Fruit fly (Drosophila melanogaster) Kc167 (cell line): Measurements from ENCODE around the gene Ace.

Experiments used
- Myc ChIP-seq: fragments of >200 bp; optimal IDR thresholded peaks from 2 replicates; lab custom pipeline; 2017; ENCODE audit warnings: missing external identifiers
- Sin3A ChIP-seq: fragments of >200 bp; optimal IDR thresholded peaks from 2 replicates; lab custom pipeline; 2018; ENCODE audit warnings: missing external identifiers
- h ChIP-seq: fragments of >200 bp; optimal IDR thresholded peaks from 3 replicates; lab custom pipeline; 2018; ENCODE audit warnings: missing external identifiers
- insv ChIP-seq: fragments of >200 bp; optimal IDR thresholded peaks from 3 replicates; lab custom pipeline; 2018; ENCODE audit warnings: missing external identifiers
- psq ChIP-seq: fragments of >200 bp; optimal IDR thresholded peaks from 2 replicates; lab custom pipeline; 2017; ENCODE audit warnings: missing external identifiers
- ttk ChIP-seq: sonication (Bioruptor generic); optimal IDR thresholded peaks from 2 replicates; lab custom pipeline; 2017; ENCODE audit warnings: missing external identifiers

Gene Ace

DNA sequence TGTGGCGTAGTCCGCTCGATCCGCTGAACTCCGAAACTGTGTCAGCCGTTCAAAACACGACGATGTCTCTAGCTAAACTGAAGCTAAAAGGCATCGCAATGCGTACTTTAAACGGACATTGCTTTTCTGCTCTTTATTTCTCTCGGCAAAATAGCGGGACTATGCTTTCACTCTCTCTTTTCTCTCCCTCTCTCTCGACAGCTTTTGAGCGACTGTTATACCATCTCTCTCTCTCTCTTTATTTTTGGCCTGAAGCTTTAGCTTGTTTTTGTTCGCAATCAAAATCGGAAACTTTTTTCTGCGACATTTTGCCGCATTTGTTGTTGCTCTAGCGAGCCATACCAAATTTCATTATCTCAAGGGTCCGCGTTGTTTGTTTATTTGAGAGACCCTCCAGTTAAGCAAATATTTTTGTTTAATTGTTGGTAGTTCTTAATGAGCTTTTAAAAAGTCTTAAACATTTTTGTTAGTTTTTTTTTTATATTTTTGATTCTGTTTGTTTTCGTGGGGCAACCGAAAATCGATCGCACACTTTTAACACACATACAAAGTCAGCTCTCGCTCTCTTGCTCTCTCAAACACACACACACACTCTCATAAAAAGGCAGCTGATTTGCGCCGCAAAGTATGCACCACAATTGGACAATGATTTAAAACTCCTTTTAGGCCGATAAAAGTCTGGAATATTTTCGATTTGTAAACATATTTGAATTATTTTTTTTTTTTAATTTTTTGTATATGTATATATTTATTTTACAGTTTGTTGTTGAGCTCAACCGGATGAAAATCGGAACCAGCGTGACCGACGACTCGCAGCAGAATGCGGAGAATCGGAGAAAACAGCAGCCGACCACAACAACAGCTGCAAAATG, at the start of gene Ace:
Ace (minus strand) TSS at position 822 of the 872 bp plus-strand sequence.
- TF ChIP-seq ttk (lab: Kevin White, UChicago) (no peak), Myc (lab: Kevin White, UChicago) (no peak), h (lab: Kevin White, UChicago) (no peak), insv (no peak), psq (lab: Kevin White, UChicago) (no peak), Sin3A (no peak)

- no peak for TF ChIP-seq Sin3A
- TF ChIP-seq h (lab: Kevin White, UChicago), result no peak
- no peak for TF ChIP-seq ttk (lab: Kevin White, UChicago)
- TF ChIP-seq psq (lab: Kevin White, UChicago), result no peak
- TF ChIP-seq insv, result no peak
- TF ChIP-seq Myc (lab: Kevin White, UChicago), result no peak
Measured at dm6 chr3R:13306595-13306994, 47.3 kb upstream of the Ace start.

dm6 chr3R:13305318-13305899, 46.1 kb upstream of the Ace start:
- TF ChIP-seq Sin3A (no peak), Myc (lab: Kevin White, UChicago) (no peak), h (lab: Kevin White, UChicago) (no peak), ttk (lab: Kevin White, UChicago) (no peak), psq (lab: Kevin White, UChicago) (no peak), insv (no peak)

dm6 chr3R:13304512-13305069, 45.3 kb upstream of the Ace start:
- TF ChIP-seq psq (lab: Kevin White, UChicago) (no peak), Sin3A (no peak), Myc (lab: Kevin White, UChicago) (no peak), ttk (lab: Kevin White, UChicago) (no peak), insv (no peak), h (lab: Kevin White, UChicago) (no peak)

DNA sequence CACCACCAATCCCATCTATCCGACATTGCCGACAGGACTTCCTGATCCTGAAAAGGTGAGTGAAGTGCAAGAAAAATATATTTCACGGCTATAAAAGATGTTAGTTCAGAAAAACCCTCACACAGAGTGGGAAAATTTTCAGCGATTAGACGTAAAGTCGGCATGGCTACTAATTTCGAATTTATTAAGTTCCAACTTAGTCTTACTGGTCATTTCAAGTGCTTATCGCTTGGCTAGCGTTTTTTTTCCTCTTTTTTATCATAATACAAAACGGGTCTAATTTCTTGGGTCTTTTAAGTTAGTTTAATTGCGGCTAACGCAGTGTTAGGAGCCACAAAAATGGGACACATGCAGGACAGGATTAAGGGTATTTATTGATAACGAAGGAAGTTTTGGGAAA, 43.8 kb upstream of the Ace start, which contains the start of gene CG43208:
CG43208 (plus strand) TSS at position 301 of the 400 bp plus-strand sequence.
- TF ChIP-seq ttk (lab: Kevin White, UChicago), result no peak
- no peak for TF ChIP-seq insv
- TF ChIP-seq h (lab: Kevin White, UChicago), result no peak
- TF ChIP-seq Sin3A, result no peak
- no peak for TF ChIP-seq Myc (lab: Kevin White, UChicago)
- TF ChIP-seq psq (lab: Kevin White, UChicago), result no peak

dm6 chr3R:13302348-13302747, 43.0 kb upstream of the Ace start, which contains the start of gene CG32473:
CG32473 (plus strand) TSS chr3R:13302648.
- no peak for TF ChIP-seq ttk (lab: Kevin White, UChicago)
- no peak for TF ChIP-seq psq (lab: Kevin White, UChicago)
- TF ChIP-seq Sin3A, result no peak
- no peak for TF ChIP-seq insv
- no peak for TF ChIP-seq Myc (lab: Kevin White, UChicago)
- TF ChIP-seq h (lab: Kevin White, UChicago), result no peak

DNA sequence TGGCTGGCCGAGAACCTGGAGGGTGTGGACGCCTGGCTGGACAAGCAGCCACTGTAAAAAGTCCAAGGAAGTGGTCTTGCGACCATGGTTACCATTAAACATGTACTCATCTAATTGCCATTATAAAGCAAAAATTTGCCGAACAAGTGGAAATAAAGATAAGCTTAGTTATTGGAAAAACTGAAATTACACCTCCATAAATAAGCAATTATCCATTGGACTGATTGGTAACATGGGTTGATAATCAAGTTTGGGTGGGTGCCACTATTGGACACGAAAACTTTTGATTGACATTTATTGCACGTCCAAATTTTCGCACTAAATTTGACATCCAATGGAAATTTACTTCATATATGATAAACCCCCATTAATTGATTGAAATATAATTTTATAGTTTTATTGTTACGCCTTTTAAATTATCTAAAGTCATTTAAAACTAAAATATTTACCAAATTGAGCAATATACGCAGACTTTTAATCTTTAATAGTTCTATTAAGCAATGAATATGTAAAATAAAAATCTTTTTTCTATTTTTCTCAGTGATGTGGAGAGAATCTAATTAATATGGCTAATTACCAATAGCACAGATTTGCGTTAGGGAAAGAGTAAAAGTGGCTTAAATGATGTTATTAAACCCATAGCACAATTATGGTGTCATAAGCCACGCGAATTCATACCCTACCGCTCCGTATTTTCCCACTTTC, 38.9 kb upstream of the Ace start, which contains the start of gene CG8774:
CG8774 (plus strand) TSS at position 655 of the 705 bp plus-strand sequence.
- no peak for TF ChIP-seq Myc (lab: Kevin White, UChicago)

- no peak for TF ChIP-seq Sin3A
Measured at dm6 chr3R:13294461-13294860, 35.1 kb upstream of the Ace start, which contains the start of gene CG8773. CG8773 (plus strand) TSS chr3R:13294748.

- TF ChIP-seq Sin3A, result no peak
- no peak for TF ChIP-seq h (lab: Kevin White, UChicago)
- no peak for TF ChIP-seq psq (lab: Kevin White, UChicago)
- no peak for TF ChIP-seq Myc (lab: Kevin White, UChicago)
- TF ChIP-seq insv, result no peak
Measured at dm6 chr3R:13293148-13293756, 33.9 kb upstream of the Ace start, which contains the start of gene wntD. wntD (minus strand) TSS chr3R:13293198.

DNA sequence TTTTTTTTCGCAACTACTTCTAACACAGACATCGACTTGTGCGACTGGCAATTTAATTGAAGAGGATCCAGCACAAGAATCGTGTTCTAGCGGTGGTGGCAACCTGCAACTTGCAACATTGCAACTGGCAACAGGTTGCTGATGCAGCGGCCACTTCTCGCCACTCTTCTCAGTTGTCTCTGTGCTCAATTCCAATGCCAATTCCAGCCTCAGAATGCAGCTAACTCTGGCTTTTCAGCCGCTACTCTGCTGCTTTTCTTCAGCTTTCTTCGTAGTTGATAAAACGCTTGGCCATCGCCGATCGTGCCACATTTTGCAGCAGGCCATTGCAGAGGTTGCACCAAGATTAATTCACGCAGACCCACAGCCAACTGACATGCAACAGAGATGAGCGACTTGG, 31.0 kb upstream of the Ace start, which contains the start of gene Osi22:
Osi22 (plus strand) TSS at position 301 of the 400 bp plus-strand sequence.
- TF ChIP-seq insv (no peak), h (lab: Kevin White, UChicago) (no peak), ttk (lab: Kevin White, UChicago) (no peak)

- TF ChIP-seq Sin3A, result no peak
- TF ChIP-seq insv, result no peak
- TF ChIP-seq psq (lab: Kevin White, UChicago), result no peak
- no peak for TF ChIP-seq Myc (lab: Kevin White, UChicago)
- no peak for TF ChIP-seq ttk (lab: Kevin White, UChicago)
- no peak for TF ChIP-seq h (lab: Kevin White, UChicago)
Measured at dm6 chr3R:13288763-13289312, 29.5 kb upstream of the Ace start, which contains the start of gene apn. apn (minus strand) TSS chr3R:13288813.
